Worm (Caenorhabditis elegans) whole organism, L4/young adult: ENCODE data around the gene F58E1.13.

ENCODE experiments used
- W03F9.2 ChIP-seq: fragments of 150-350 bp; optimal IDR thresholded peaks from 2 replicates; lab custom pipeline; 2014; ENCODE audit warnings: missing biosample characterization, missing genetic modification characterization
- dao-5 ChIP-seq: sonication (generic microtip); optimal IDR thresholded peaks from 2 replicates; lab custom pipeline; 2016; ENCODE audit warnings: missing genotype, missing genetic modification characterization, moderate library complexity, missing compliant biosample characterization
- him-1 ChIP-seq: sonication (generic microtip); optimal IDR thresholded peaks from 2 replicates; lab custom pipeline; 2016; ENCODE audit warnings: missing genotype, missing genetic modification reagents, missing genetic modification characterization, missing compliant biosample characterization

The F58E1.13 gene

ce11 chrII:1644777-1645348 lies 50.8 kb downstream of the F58E1.13 start, which contains the start of gene ZC204.6:
TSS of gene ZC204.6 (minus strand) at chrII:1644827.
- no peak for TF ChIP-seq him-1
- TF ChIP-seq dao-5 (tag; lab: Kevin White, UChicago) = no peak
- TF ChIP-seq W03F9.2 (tag; lab: Kevin White, UChicago) = no peak
